Worm (Caenorhabditis elegans) whole organism, L2 larva: ENCODE data around the gene T10G3.8.

Experiments used
- ama-1 ChIP-seq: fragments of 150-350 bp; optimal IDR thresholded peaks from 2 replicates; lab custom pipeline; 2018; ENCODE audit warnings: inconsistent platforms
- blmp-1 ChIP-seq: sonication (generic microtip); optimal IDR thresholded peaks from 2 replicates; lab custom pipeline; 2017; ENCODE audit warnings: missing genetic modification characterization, mild to moderate bottlenecking, missing compliant biosample characterization, antibody characterized with exemption, moderate library complexity; ENCODE audit not compliant: insufficient read depth
- zag-1 ChIP-seq: fragments of 150-350 bp; optimal IDR thresholded peaks from 2 replicates; lab custom pipeline; 2014; ENCODE audit warnings: missing biosample characterization, missing genetic modification characterization

DNA sequence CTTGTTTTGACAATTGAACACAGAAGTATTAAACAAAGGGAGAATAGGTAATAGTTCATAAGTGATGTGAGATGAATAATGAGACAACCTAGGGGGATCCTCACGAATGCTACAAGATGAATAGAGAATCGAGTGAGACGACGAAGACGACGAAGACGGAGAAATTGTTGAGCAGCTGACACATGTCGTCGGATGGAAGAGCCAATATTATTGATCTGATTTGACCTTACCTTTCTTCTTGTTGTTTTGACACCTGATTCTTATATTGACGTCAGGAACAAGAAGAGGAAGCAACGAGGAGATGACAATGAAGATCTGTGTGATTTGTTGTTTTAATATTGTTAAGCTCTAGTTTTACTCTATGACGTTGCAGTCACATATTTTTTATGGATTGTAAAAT lies 2.8 kb downstream of the T10G3.8 start, which contains the start of gene T10G3.1:
- TF ChIP-seq ama-1 (no peak), zag-1 (tag; lab: Kevin White, UChicago) (no peak), blmp-1 (tag; lab: Kevin White, UChicago) (no peak)
